Worm (Caenorhabditis elegans): Measurements from ENCODE around the gene ZC21.6.

ZC21.6 gene

ce11 chrIII:8573869-8574268 is 28.5 kb upstream of the ZC21.6 start:
- TF ChIP-seq nhr-237 (tag; optimal IDR thresholded peaks at IDR 0.05) (no peak), unc-39 (tag; optimal IDR thresholded peaks at IDR 0.05) (no peak), mab-5 (tag; optimal IDR thresholded peaks at IDR 0.05) (no peak), hlh-1 (tag; optimal IDR thresholded peaks at IDR 0.05) (no peak), cnd-1 (tag; optimal IDR thresholded peaks at IDR 0.05) (no peak), snpc-4 (tag; optimal IDR thresholded peaks at IDR 0.05) (no peak), bed-3 (GFP tag; optimal IDR thresholded peaks at IDR 0.05) (no peak), lin-32 (GFP tag; optimal IDR thresholded peaks at IDR 0.05) (no peak), mls-2 (tag; optimal IDR thresholded peaks at IDR 0.05) (no peak), ceh-39 (tag; optimal IDR thresholded peaks at IDR 0.05) (no peak), lin-13 (tag; optimal IDR thresholded peaks at IDR 0.05) (no peak), pha-4 (tag; optimal IDR thresholded peaks at IDR 0.05) (no peak), zip-8 (tag; optimal IDR thresholded peaks at IDR 0.05) (no peak), blmp-1 (tag; optimal IDR thresholded peaks at IDR 0.05) (no peak), ham-2 (GFP tag; optimal IDR thresholded peaks at IDR 0.05) (no peak), unc-62 (GFP tag; optimal IDR thresholded peaks at IDR 0.05) (no peak)

ce11 chrIII:8573301-8573700 is 27.9 kb upstream of the ZC21.6 start:
- TF ChIP-seq bed-3 (GFP tag; optimal IDR thresholded peaks at IDR 0.05) (no peak), mep-1 (tag; optimal IDR thresholded peaks at IDR 0.05) (no peak), unc-62 (GFP tag; optimal IDR thresholded peaks at IDR 0.05) (no peak), elt-3 (tag; optimal IDR thresholded peaks at IDR 0.05) (no peak), cnd-1 (tag; optimal IDR thresholded peaks at IDR 0.05) (no peak), blmp-1 (tag; optimal IDR thresholded peaks at IDR 0.05) (no peak)

- peak; percentile 65 for TF ChIP-seq blmp-1 (tag; optimal IDR thresholded peaks at IDR 0.05)
- no peak for TF ChIP-seq nhr-76 (tag; optimal IDR thresholded peaks at IDR 0.05)
- TF ChIP-seq ces-1 (GFP tag; optimal IDR thresholded peaks at IDR 0.05) = peak; percentile 53
Observed at ce11 chrIII:8571845-8572244, 26.4 kb upstream of the ZC21.6 start.

- TF ChIP-seq mls-2 (tag; optimal IDR thresholded peaks at IDR 0.05) (no peak), cnd-1 (tag; optimal IDR thresholded peaks at IDR 0.05) (no peak), nhr-76 (tag; optimal IDR thresholded peaks at IDR 0.05) (no peak), sem-2 (GFP tag; optimal IDR thresholded peaks at IDR 0.05) (no peak)
Observed at ce11 chrIII:8570289-8570688, 24.9 kb upstream of the ZC21.6 start.

- TF ChIP-seq ceh-83 (GFP tag; optimal IDR thresholded peaks at IDR 0.05) (no peak), pha-4 (tag; optimal IDR thresholded peaks at IDR 0.05) (no peak), sptf-1 (tag; optimal IDR thresholded peaks at IDR 0.05) (no peak), unc-62 (GFP tag; optimal IDR thresholded peaks at IDR 0.05) (no peak), tbx-8 (GFP tag; optimal IDR thresholded peaks at IDR 0.05) (no peak), nhr-2 (tag; optimal IDR thresholded peaks at IDR 0.05) (no peak)
Observed at ce11 chrIII:8564372-8564771, 19.0 kb upstream of the ZC21.6 start.

DNA sequence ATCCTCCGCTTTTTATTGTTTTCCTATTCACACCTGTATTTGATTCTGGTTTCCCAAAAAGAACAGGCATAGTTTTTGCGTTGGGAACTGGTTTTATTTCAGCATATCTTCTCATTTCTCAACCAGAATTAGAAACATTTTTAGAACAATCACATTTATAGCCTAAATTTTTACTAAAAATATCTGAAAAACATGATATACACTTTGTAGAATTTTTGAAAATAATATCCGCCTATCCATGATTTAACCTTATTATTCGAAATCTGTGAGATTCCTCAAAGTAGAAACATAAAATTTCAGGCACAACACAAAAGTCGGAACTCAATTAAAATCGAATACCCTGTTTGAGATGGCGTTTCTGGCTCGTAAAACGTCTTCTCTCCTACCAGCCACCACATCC is 15.4 kb upstream of the ZC21.6 start, which contains the start of gene acdh-6:
acdh-6 (plus strand) TSS at position 301 of the 400 bp plus-strand sequence.
- no peak for TF ChIP-seq nhr-2 (tag; optimal IDR thresholded peaks at IDR 0.05)
- no peak for TF ChIP-seq bed-3 (GFP tag; optimal IDR thresholded peaks at IDR 0.05)
- no peak for TF ChIP-seq ham-2 (GFP tag; optimal IDR thresholded peaks at IDR 0.05)
- TF ChIP-seq nhr-237 (tag; optimal IDR thresholded peaks at IDR 0.05) = no peak
- TF ChIP-seq hlh-1 (tag; optimal IDR thresholded peaks at IDR 0.05) = no peak
- TF ChIP-seq unc-62 (GFP tag; optimal IDR thresholded peaks at IDR 0.05) = no peak
- no peak for TF ChIP-seq lsy-2 (tag; optimal IDR thresholded peaks at IDR 0.05)
- TF ChIP-seq ceh-39 (tag; optimal IDR thresholded peaks at IDR 0.05) = no peak
- TF ChIP-seq unc-39 (tag; optimal IDR thresholded peaks at IDR 0.05) = no peak
- no peak for TF ChIP-seq sem-2 (GFP tag; optimal IDR thresholded peaks at IDR 0.05)
- no peak for TF ChIP-seq mls-2 (tag; optimal IDR thresholded peaks at IDR 0.05)
- no peak for TF ChIP-seq pha-4 (tag; optimal IDR thresholded peaks at IDR 0.05)
- no peak for TF ChIP-seq sptf-1 (tag; optimal IDR thresholded peaks at IDR 0.05)
- no peak for TF ChIP-seq ces-1 (GFP tag; optimal IDR thresholded peaks at IDR 0.05)
- no peak for TF ChIP-seq unc-120 (tag; optimal IDR thresholded peaks at IDR 0.05; ENCODE audit: poor library complexity, severe bottlenecking)
- TF ChIP-seq lin-13 (tag; optimal IDR thresholded peaks at IDR 0.05) = no peak

DNA sequence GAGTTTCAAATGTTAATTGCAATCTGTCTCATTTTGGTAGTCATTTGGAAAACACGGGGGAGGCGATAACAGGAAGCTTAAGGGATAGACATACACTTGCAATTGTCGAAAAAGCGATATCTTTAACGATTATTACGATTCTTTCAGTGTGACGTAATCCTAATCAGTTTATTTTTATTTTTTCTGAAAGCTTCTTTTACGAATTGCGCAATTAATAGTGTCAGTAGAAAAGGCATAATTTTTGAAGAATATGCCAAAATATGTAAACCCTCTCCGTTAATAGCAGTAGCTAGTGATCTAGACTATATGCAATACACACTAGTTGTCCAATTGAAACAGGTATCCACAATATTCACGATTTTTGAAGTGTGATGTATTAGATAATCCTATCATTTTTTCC is 15.0 kb upstream of the ZC21.6 start:
- no peak for TF ChIP-seq unc-62 (GFP tag; optimal IDR thresholded peaks at IDR 0.05)
- peak; percentile 99 for TF ChIP-seq zip-8 (tag; optimal IDR thresholded peaks at IDR 0.05)

Data from whole organism, mixed stage, embryonic.